Fruit fly (Drosophila melanogaster): ENCODE results near the gene cyc.

The cyc gene

dm6 chr3L:19790929-19791687 lies 24.6 kb downstream of the cyc start (continued):
- peak; percentile 70 for TF ChIP-seq CG11504 (tag; optimal IDR thresholded peaks at IDR 0.05)
- 0 out of 2 replicates have a peak, but pooled peaks have one; percentile 24 for TF ChIP-seq CG32767 (GFP tag; IDR thresholded peaks at IDR 0.05)
- peak; percentile 24 for TF ChIP-seq CG8281 (tag; optimal IDR thresholded peaks at IDR 0.05)
- TF ChIP-seq CG6272 (GFP tag; IDR thresholded peaks at IDR 0.05) = no peak
- peak; percentile 63 for TF ChIP-seq chn (GFP tag; optimal IDR thresholded peaks at IDR 0.05)
- no peak for TF ChIP-seq peb (GFP tag; IDR thresholded peaks at IDR 0.05)
- no peak for TF ChIP-seq Mrtf (GFP tag; IDR thresholded peaks at IDR 0.05)
- TF ChIP-seq CG13123 (GFP tag; optimal IDR thresholded peaks at IDR 0.05) = peak; percentile 28
- TF ChIP-seq CG3281 (GFP tag; optimal IDR thresholded peaks at IDR 0.05) = peak; percentile 71
- TF ChIP-seq CG42726 (GFP tag; IDR thresholded peaks at IDR 0.05; ENCODE audit: partially characterized antibody) = no peak
- peak; percentile 63 for TF ChIP-seq Nf-YC (tag; optimal IDR thresholded peaks at IDR 0.05)
- peak; percentile 57 for TF ChIP-seq CG9817 (tag; optimal IDR thresholded peaks at IDR 0.05)
- TF ChIP-seq eve (GFP tag; optimal IDR thresholded peaks at IDR 0.05) = peak in 1 of 2 experiments; percentile 88
- peak; percentile 46; the same call in 2 of the 3 replicates for TF ChIP-seq dysf (GFP tag; IDR thresholded peaks at IDR 0.05)
- peak; percentile 42; the same call in 1 of the 2 replicates for TF ChIP-seq ara (GFP tag; IDR thresholded peaks at IDR 0.05)
- TF ChIP-seq CG14860 (GFP tag; IDR thresholded peaks at IDR 0.05; ENCODE audit: partially characterized antibody) = no peak
- no peak for TF ChIP-seq her (GFP tag; optimal IDR thresholded peaks at IDR 0.05)
- TF ChIP-seq CG31388 (GFP tag; optimal IDR thresholded peaks at IDR 0.05) = no peak
- TF ChIP-seq CG16779 (GFP tag; IDR thresholded peaks at IDR 0.05) = no peak
- TF ChIP-seq Opbp (GFP tag; IDR thresholded peaks at IDR 0.05; ENCODE audit: partially characterized antibody) = peak; percentile 42; the same call in 1 of the 3 replicates
- no peak for TF ChIP-seq CG10959 (GFP tag; IDR thresholded peaks at IDR 0.05)
- peak; percentile 64 for TF ChIP-seq Ssrp (tag; optimal IDR thresholded peaks at IDR 0.05)
- TF ChIP-seq Atf-2 (GFP tag; optimal IDR thresholded peaks at IDR 0.05) = peak; percentile 69
- TF ChIP-seq pb (GFP tag; optimal IDR thresholded peaks at IDR 0.05) = no peak
- no peak for TF ChIP-seq dan (GFP tag; IDR thresholded peaks at IDR 0.05)
- TF ChIP-seq NC2β (GFP tag; optimal IDR thresholded peaks at IDR 0.05) = peak; percentile 15
- no peak; the same call in 1 of the 2 replicates for TF ChIP-seq Ravus (GFP tag; IDR thresholded peaks at IDR 0.05)
- 0 out of 3 replicates have a peak, but pooled peaks have one; percentile 29 for TF ChIP-seq so (GFP tag; IDR thresholded peaks at IDR 0.05)
- TF ChIP-seq lola (GFP tag; optimal IDR thresholded peaks at IDR 0.05) = peak in 1 of 3 experiments; percentile 74
- peak; percentile 38 for TF ChIP-seq E2f1 (GFP tag; IDR thresholded peaks at IDR 0.05)
- TF ChIP-seq Nf-YB (GFP tag; optimal IDR thresholded peaks at IDR 0.05) = peak; percentile 44
- TF ChIP-seq Adf1 (GFP tag; IDR thresholded peaks at IDR 0.05) = no peak
- no peak for TF ChIP-seq Hr39 (optimal IDR thresholded peaks at IDR 0.05)
- TF ChIP-seq gro (GFP tag; optimal IDR thresholded peaks at IDR 0.05) = no peak
- TF ChIP-seq CrebB (tag; optimal IDR thresholded peaks at IDR 0.05) = no peak
- no peak for TF ChIP-seq Kr (GFP tag; optimal IDR thresholded peaks at IDR 0.05)
- no peak for TF ChIP-seq ap (GFP tag; IDR thresholded peaks at IDR 0.05)
- peak; percentile 41; the same call in 1 of the 3 replicates for TF ChIP-seq CG11695 (GFP tag; IDR thresholded peaks at IDR 0.05)
- peak; percentile 38 for TF ChIP-seq CG3407 (GFP tag; optimal IDR thresholded peaks at IDR 0.05)
- peak; percentile 60 for TF ChIP-seq Dip3 (GFP tag; optimal IDR thresholded peaks at IDR 0.05)
- TF ChIP-seq Jarid2 (GFP tag; optimal IDR thresholded peaks at IDR 0.05) = peak; percentile 85
- peak; percentile 69 for TF ChIP-seq lmd (GFP tag; IDR thresholded peaks at IDR 0.05)
- peak; percentile 60 for TF ChIP-seq CG6689 (GFP tag; IDR thresholded peaks at IDR 0.05)
- peak; percentile 19; the same call in 1 of the 2 replicates for TF ChIP-seq CG10366 (GFP tag; IDR thresholded peaks at IDR 0.05)
- no peak for TF ChIP-seq CG11085 (GFP tag; IDR thresholded peaks at IDR 0.05)
- no peak; the same call in 2 of the 3 replicates for TF ChIP-seq CG34224 (GFP tag; IDR thresholded peaks at IDR 0.05; ENCODE audit: partially characterized antibody)
- no peak for TF ChIP-seq Nf-YA (GFP tag; IDR thresholded peaks at IDR 0.05)
- TF ChIP-seq CG2712 (tag; optimal IDR thresholded peaks at IDR 0.05) = peak; percentile 75
- TF ChIP-seq NFAT (GFP tag; IDR thresholded peaks at IDR 0.05) = peak; percentile 29; the same call in 1 of the 2 replicates
- no peak for TF ChIP-seq onecut (GFP tag; IDR thresholded peaks at IDR 0.05)
